Fruit fly (Drosophila melanogaster): ENCODE measurements around the gene CG13996.

Gene CG13996

DNA sequence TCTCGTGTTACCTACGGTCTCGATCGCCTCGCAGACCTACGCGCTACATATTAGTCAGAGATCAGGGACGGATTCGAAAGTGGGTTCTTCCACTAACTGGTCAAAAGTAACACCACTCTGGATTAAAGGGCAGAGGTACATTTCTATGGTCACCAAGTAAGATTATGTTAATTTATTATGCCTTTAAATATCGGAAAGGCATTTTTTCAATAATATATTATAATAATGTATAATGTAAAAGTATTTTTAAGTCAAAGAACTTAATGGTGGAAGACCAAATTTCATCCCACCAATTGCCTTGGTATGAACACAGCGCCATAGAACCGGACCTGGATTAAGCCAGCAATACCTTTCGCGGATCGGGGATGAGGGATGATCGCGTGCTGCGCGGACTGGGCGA, 2.2 kb downstream of the CG13996 start:
- TF ChIP-seq CG15710 (tag; optimal IDR thresholded peaks at IDR 0.05): peak; percentile 57
- no peak for TF ChIP-seq EcR (GFP tag; optimal IDR thresholded peaks at IDR 0.05)
- TF ChIP-seq CG10348 (GFP tag; IDR thresholded peaks at IDR 0.05): no peak
- TF ChIP-seq gl (tag; optimal IDR thresholded peaks at IDR 0.05): peak; percentile 32
- TF ChIP-seq rn (GFP tag; IDR thresholded peaks at IDR 0.05): no peak
- peak; percentile 51; the same call in 2 of the 3 replicates for TF ChIP-seq fd96Ca (GFP tag; IDR thresholded peaks at IDR 0.05)
- peak; percentile 59 for TF ChIP-seq Snoo (tag; optimal IDR thresholded peaks at IDR 0.05)
- peak; percentile 66 for TF ChIP-seq CG9948 (tag; optimal IDR thresholded peaks at IDR 0.05)
- TF ChIP-seq D1 (tag; optimal IDR thresholded peaks at IDR 0.05): peak; percentile 16
- peak; percentile 77 for TF ChIP-seq CG14655 (GFP tag; optimal IDR thresholded peaks at IDR 0.05)
- 0 out of 3 replicates have a peak, but pooled peaks have one; percentile 20 for TF ChIP-seq CG4496 (GFP tag; IDR thresholded peaks at IDR 0.05)
- peak; percentile 74 for TF ChIP-seq Pif1B (GFP tag; optimal IDR thresholded peaks at IDR 0.05)
- TF ChIP-seq CG13204 (GFP tag; optimal IDR thresholded peaks at IDR 0.05): peak; percentile 3
- TF ChIP-seq CG8301 (tag; optimal IDR thresholded peaks at IDR 0.05): peak; percentile 53
- TF ChIP-seq CG34367 (tag; optimal IDR thresholded peaks at IDR 0.05): peak; percentile 40
- peak; percentile 83 for TF ChIP-seq CG8159 (tag; optimal IDR thresholded peaks at IDR 0.05)
- TF ChIP-seq CG17806 (tag; optimal IDR thresholded peaks at IDR 0.05): peak; percentile 76
- peak; percentile 65 for TF ChIP-seq Pif1A (GFP tag; optimal IDR thresholded peaks at IDR 0.05)
- no peak for TF ChIP-seq Ets98B (GFP tag; IDR thresholded peaks at IDR 0.05)

DNA sequence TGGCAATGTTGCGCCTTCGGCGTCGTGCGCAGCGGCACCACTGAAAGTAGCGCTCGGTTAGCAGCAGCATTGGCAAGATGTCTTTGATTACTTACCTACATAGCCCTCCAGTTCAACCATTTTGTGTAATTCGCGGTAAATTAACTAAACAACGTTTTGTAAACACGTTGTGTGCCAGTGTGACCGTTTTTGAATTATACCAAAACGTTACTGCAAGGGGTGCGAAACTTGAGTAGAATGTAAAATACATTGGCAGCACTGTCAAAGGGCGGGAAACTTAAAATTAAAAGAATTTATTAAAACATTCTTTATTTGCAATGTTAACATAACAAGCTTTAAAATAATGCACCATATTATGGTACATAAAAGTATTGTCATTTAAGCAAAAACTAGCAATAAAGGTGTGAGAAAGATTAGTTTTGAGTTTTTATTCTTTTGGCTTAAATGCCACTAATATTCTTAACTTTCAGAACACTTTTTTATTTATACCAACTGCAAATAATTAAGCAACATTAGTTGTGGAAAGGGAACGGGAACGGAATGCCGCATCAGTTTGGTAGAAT, 3.8 kb downstream of the CG13996 start, which contains the start of gene CG9107:
Gene CG9107 (minus strand): TSS at position 195 of the 563 bp plus-strand sequence.
- TF ChIP-seq Snoo (tag; optimal IDR thresholded peaks at IDR 0.05) (no peak), CG14655 (GFP tag; optimal IDR thresholded peaks at IDR 0.05) (no peak), Pif1B (GFP tag; optimal IDR thresholded peaks at IDR 0.05) (no peak), CG32121 (GFP tag; IDR thresholded peaks at IDR 0.05) (no peak), CG4496 (GFP tag; IDR thresholded peaks at IDR 0.05) (no peak), D1 (tag; optimal IDR thresholded peaks at IDR 0.05) (no peak), CG8301 (tag; optimal IDR thresholded peaks at IDR 0.05) (no peak), CG17806 (tag; optimal IDR thresholded peaks at IDR 0.05) (no peak), CG8159 (tag; optimal IDR thresholded peaks at IDR 0.05) (no peak), CG10348 (GFP tag; IDR thresholded peaks at IDR 0.05) (no peak), gl (tag; optimal IDR thresholded peaks at IDR 0.05) (no peak), Ets98B (GFP tag; IDR thresholded peaks at IDR 0.05) (no peak)

- TF ChIP-seq CG9948 (tag; optimal IDR thresholded peaks at IDR 0.05): no peak
- TF ChIP-seq D1 (tag; optimal IDR thresholded peaks at IDR 0.05): no peak
- TF ChIP-seq rn (GFP tag; IDR thresholded peaks at IDR 0.05): no peak
- TF ChIP-seq CG34367 (tag; optimal IDR thresholded peaks at IDR 0.05): peak; percentile 2
- no peak for TF ChIP-seq CG32121 (GFP tag; IDR thresholded peaks at IDR 0.05)
- TF ChIP-seq Pif1A (GFP tag; optimal IDR thresholded peaks at IDR 0.05): peak; percentile 6
- no peak for TF ChIP-seq CG15710 (tag; optimal IDR thresholded peaks at IDR 0.05)
- TF ChIP-seq CG10348 (GFP tag; IDR thresholded peaks at IDR 0.05): no peak
- TF ChIP-seq CG12605 (GFP tag; IDR thresholded peaks at IDR 0.05): peak; percentile 33; the same call in 1 of the 2 replicates
Measured at dm6 chr2L:6028712-6029111, 8.1 kb downstream of the CG13996 start.

DNA sequence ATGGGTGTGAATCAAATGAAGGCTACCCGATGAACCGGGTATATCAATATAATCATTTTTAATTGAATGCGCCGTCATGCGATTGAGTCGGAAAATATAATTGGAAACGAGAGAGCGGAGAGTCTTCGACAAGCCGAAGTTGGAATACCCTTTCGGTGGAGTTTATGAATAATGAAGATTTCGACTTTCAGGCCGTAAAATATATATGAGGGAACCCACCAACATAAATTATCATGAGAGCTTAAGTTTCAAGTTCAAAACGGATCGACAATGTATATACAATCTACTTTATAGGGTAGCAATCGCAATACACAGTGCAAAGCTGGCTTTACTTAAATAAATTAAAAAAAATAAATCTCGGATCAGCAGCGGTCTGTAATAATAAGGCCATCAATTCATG, 11.2 kb downstream of the CG13996 start:
- TF ChIP-seq CG8301 (tag; optimal IDR thresholded peaks at IDR 0.05): no peak
- TF ChIP-seq D1 (tag; optimal IDR thresholded peaks at IDR 0.05): no peak
- peak; percentile 69 for TF ChIP-seq CG8159 (tag; optimal IDR thresholded peaks at IDR 0.05)
- no peak for TF ChIP-seq gl (tag; optimal IDR thresholded peaks at IDR 0.05)
- no peak for TF ChIP-seq CG32121 (GFP tag; IDR thresholded peaks at IDR 0.05)
- peak; percentile 44 for TF ChIP-seq CG17806 (tag; optimal IDR thresholded peaks at IDR 0.05)
- peak; percentile 69 for TF ChIP-seq Ets98B (GFP tag; IDR thresholded peaks at IDR 0.05)
- no peak for TF ChIP-seq CG14655 (GFP tag; optimal IDR thresholded peaks at IDR 0.05)
- TF ChIP-seq Pif1A (GFP tag; optimal IDR thresholded peaks at IDR 0.05): no peak
- no peak for TF ChIP-seq CG13204 (GFP tag; optimal IDR thresholded peaks at IDR 0.05)
- TF ChIP-seq CG34367 (tag; optimal IDR thresholded peaks at IDR 0.05): peak; percentile 45
- peak; percentile 28; the same call in 1 of the 3 replicates for TF ChIP-seq fd96Ca (GFP tag; IDR thresholded peaks at IDR 0.05)
- TF ChIP-seq Snoo (tag; optimal IDR thresholded peaks at IDR 0.05): no peak
- peak; percentile 40 for TF ChIP-seq EcR (GFP tag; optimal IDR thresholded peaks at IDR 0.05)
- peak; percentile 60; the same call in 1 of the 3 replicates for TF ChIP-seq CG4496 (GFP tag; IDR thresholded peaks at IDR 0.05)
- peak; percentile 29 for TF ChIP-seq CG9948 (tag; optimal IDR thresholded peaks at IDR 0.05)
- peak; percentile 56 for TF ChIP-seq CG15710 (tag; optimal IDR thresholded peaks at IDR 0.05)
- TF ChIP-seq Pif1B (GFP tag; optimal IDR thresholded peaks at IDR 0.05): no peak
- no peak for TF ChIP-seq CG10348 (GFP tag; IDR thresholded peaks at IDR 0.05)
- TF ChIP-seq rn (GFP tag; IDR thresholded peaks at IDR 0.05): no peak
- no peak for TF ChIP-seq CG12605 (GFP tag; IDR thresholded peaks at IDR 0.05)

dm6 chr2L:6034344-6034743, 13.7 kb downstream of the CG13996 start, which contains the start of gene CG9109:
CG9109 (minus strand) TSS chr2L:6034423.
- no peak for TF ChIP-seq CG14655 (GFP tag; optimal IDR thresholded peaks at IDR 0.05)
- peak; percentile 40; the same call in 1 of the 2 replicates for TF ChIP-seq CG12605 (GFP tag; IDR thresholded peaks at IDR 0.05)
- no peak for TF ChIP-seq CG10348 (GFP tag; IDR thresholded peaks at IDR 0.05)
- TF ChIP-seq CG8159 (tag; optimal IDR thresholded peaks at IDR 0.05): no peak

dm6 chr2L:6035155-6035554, 14.5 kb downstream of the CG13996 start:
- TF ChIP-seq EcR (GFP tag; optimal IDR thresholded peaks at IDR 0.05): no peak

All from whole organism, pupa.